Fruit fly (Drosophila melanogaster): ENCODE data around the gene Cpr76Bc.

DNA sequence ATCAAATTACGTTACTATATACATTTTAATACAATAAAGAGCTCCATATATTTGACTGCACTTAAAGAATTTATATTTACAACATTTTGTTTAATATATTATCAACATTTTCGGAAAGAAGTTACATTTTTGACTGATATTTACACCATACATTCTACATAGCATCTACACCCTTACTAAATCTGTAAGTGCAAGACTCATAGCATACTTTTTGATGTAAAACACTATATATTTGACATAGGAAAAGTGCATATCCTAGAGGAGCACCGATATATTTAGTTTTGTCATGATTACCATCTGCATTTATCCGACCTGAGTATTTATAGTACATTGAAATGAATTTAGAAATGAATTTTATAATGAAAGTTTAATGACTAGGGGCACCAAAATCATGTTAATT lies 48.3 kb downstream of the Cpr76Bc start:
- TF ChIP-seq CG7101 (tag; optimal IDR thresholded peaks at IDR 0.05) = no peak
- no peak for TF ChIP-seq CG11617 (GFP tag; optimal IDR thresholded peaks at IDR 0.05)
- no peak for TF ChIP-seq pad (GFP tag; optimal IDR thresholded peaks at IDR 0.05)
- TF ChIP-seq kay (GFP tag; ENCODE audit: borderline replicate concordance) = no peak
- TF ChIP-seq Mnt (GFP tag; optimal IDR thresholded peaks at IDR 0.05) = no peak
- no peak for TF ChIP-seq CG12768 (GFP tag; optimal IDR thresholded peaks at IDR 0.05)
- TF ChIP-seq Crg-1 (GFP tag; optimal IDR thresholded peaks at IDR 0.05) = no peak
- no peak for TF ChIP-seq toe (GFP tag; optimal IDR thresholded peaks at IDR 0.05)
- TF ChIP-seq Clk (GFP tag; optimal IDR thresholded peaks at IDR 0.05) = no peak
- no peak for TF ChIP-seq CG7045 (GFP tag; optimal IDR thresholded peaks at IDR 0.05)
